Fruit fly (Drosophila melanogaster): ENCODE measurements around the gene C3G.

DNA sequence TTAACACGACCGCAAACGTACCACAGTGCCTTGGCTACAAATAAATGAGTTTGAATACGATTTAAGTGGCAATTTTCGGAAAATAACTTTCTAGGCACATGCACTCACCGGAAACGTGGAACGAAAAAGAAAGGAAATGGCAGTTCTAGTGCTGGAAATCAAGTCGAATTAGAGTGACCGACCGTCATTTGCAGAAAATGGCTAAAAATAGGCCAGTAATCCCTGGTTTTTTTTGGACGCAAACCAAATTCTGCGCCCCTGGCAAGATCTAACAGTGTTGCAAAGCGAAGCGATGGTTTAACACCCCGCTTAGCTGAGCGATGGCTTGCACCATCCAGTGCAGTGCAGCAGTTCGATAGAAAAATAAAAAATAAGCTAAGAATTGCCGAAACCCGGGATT lies 59.3 kb downstream of the C3G start, which contains the start of gene RpL17:
- TF ChIP-seq h (optimal IDR thresholded peaks at IDR 0.05) (no peak), insv (optimal IDR thresholded peaks at IDR 0.05) (no peak), Sin3A (optimal IDR thresholded peaks at IDR 0.05) (no peak), Myc (optimal IDR thresholded peaks at IDR 0.05) (no peak)

Measured in Kc167 (cell line).